Fruit fly (Drosophila melanogaster) whole organism, prepupa: ENCODE measurements around the gene CG10428.

Experiments used
- CG10631 ChIP-seq: fragments of 200-800 bp; sonication (Bioruptor generic); optimal IDR thresholded peaks from 2 replicates; lab custom pipeline; 2016; ENCODE audit warnings: missing biosample characterization, missing genetic modification characterization
- CG10669 ChIP-seq: fragments of 200-800 bp; sonication (Bioruptor generic); optimal IDR thresholded peaks from 3 replicates; lab custom pipeline; 2018; ENCODE audit warnings: missing biosample characterization, mild to moderate bottlenecking, missing genetic modification characterization, moderate library complexity
- CG11294 ChIP-seq: fragments of 200-800 bp; sonication (Bioruptor generic); IDR thresholded peaks from 2 replicates; pipeline ENCODE4 v1.3.6; 2022; ENCODE audit warnings: missing biosample characterization, missing genetic modification characterization
- CG11762 ChIP-seq: fragments of 200-800 bp; sonication (Bioruptor generic); optimal IDR thresholded peaks from 3 replicates; lab custom pipeline; 2016; ENCODE audit warnings: missing biosample characterization, missing genetic modification characterization; ENCODE audit not compliant: insufficient read depth
- CG11902 ChIP-seq: fragments of 200-800 bp; sonication (Bioruptor generic); optimal IDR thresholded peaks from 3 replicates; lab custom pipeline; 2016; ENCODE audit warnings: missing biosample characterization, missing genetic modification characterization
- CG1621 ChIP-seq: fragments of 200-800 bp; sonication (Bioruptor generic); optimal IDR thresholded peaks from 3 replicates; lab custom pipeline; 2018; ENCODE audit warnings: missing biosample characterization, mild to moderate bottlenecking, missing genetic modification characterization
- CG16779 ChIP-seq: fragments of 200-800 bp; sonication (Bioruptor generic); optimal IDR thresholded peaks from 3 replicates; lab custom pipeline; 2017; ENCODE audit warnings: missing biosample characterization, mild to moderate bottlenecking, missing genetic modification characterization
- CG3032 ChIP-seq: fragments of 200-800 bp; optimal IDR thresholded peaks from 2 replicates; lab custom pipeline; 2019; ENCODE audit warnings: missing biosample characterization, mild to moderate bottlenecking, missing genetic modification characterization, moderate library complexity
- CG32006 ChIP-seq: fragments of 200-800 bp; sonication (Bioruptor generic); optimal IDR thresholded peaks from 3 replicates; lab custom pipeline; 2017; ENCODE audit warnings: missing biosample characterization, mild to moderate bottlenecking, missing genetic modification characterization
- CG34406 ChIP-seq: fragments of 200-800 bp; sonication (Bioruptor generic); optimal IDR thresholded peaks from 3 replicates; lab custom pipeline; 2016; ENCODE audit warnings: missing biosample characterization, missing genetic modification characterization
- CG3919 ChIP-seq: fragments of 200-800 bp; sonication (Bioruptor generic); optimal IDR thresholded peaks from 3 replicates; lab custom pipeline; 2016; ENCODE audit warnings: missing biosample characterization, missing genetic modification characterization
- CG4318 ChIP-seq: fragments of 200-800 bp; sonication (Bioruptor generic); optimal IDR thresholded peaks from 3 replicates; lab custom pipeline; 2017; ENCODE audit warnings: missing biosample characterization, mild to moderate bottlenecking, missing genetic modification characterization
- CG6163 ChIP-seq: fragments of 200-800 bp; sonication (Bioruptor generic); IDR thresholded peaks from 3 replicates; pipeline ENCODE4 v1.3.6; 2022; ENCODE audit warnings: missing biosample characterization, missing genetic modification characterization
- CG6276 ChIP-seq: fragments of 200-800 bp; sonication (Bioruptor generic); optimal IDR thresholded peaks from 2 replicates; lab custom pipeline; 2017; ENCODE audit warnings: missing biosample characterization, mild to moderate bottlenecking, missing genetic modification characterization
- CG6792 ChIP-seq: fragments of 200-800 bp; sonication (Bioruptor generic); optimal IDR thresholded peaks from 3 replicates; lab custom pipeline; 2016; ENCODE audit warnings: missing biosample characterization, missing genetic modification characterization
- CG6808 ChIP-seq: fragments of 200-800 bp; sonication (Bioruptor generic); optimal IDR thresholded peaks from 3 replicates; lab custom pipeline; 2017; ENCODE audit warnings: missing biosample characterization, missing genetic modification characterization, mild to moderate bottlenecking, moderate library complexity, missing genetic modification reagents
- CG7368 ChIP-seq: fragments of 200-800 bp; sonication (Bioruptor generic); optimal IDR thresholded peaks from 3 replicates; lab custom pipeline; 2016; ENCODE audit warnings: missing biosample characterization, missing genetic modification characterization
- CG8119 ChIP-seq: fragments of 200-800 bp; sonication (Bioruptor generic); IDR thresholded peaks from 3 replicates; pipeline ENCODE4 v1.3.6; 2022; ENCODE audit warnings: missing biosample characterization, missing genetic modification characterization
- CG8319 ChIP-seq: fragments of 200-800 bp; sonication (Bioruptor generic); optimal IDR thresholded peaks from 3 replicates; lab custom pipeline; 2016; ENCODE audit warnings: missing biosample characterization, missing genetic modification characterization
- CG8632 ChIP-seq: fragments of 200-800 bp; sonication (Bioruptor generic); optimal IDR thresholded peaks from 3 replicates; lab custom pipeline; 2016; ENCODE audit warnings: missing biosample characterization, missing genetic modification characterization
- CG9139 ChIP-seq: fragments of 200-800 bp; sonication (Bioruptor generic); optimal IDR thresholded peaks from 3 replicates; lab custom pipeline; 2017; ENCODE audit warnings: missing biosample characterization, mild to moderate bottlenecking, missing genetic modification characterization
- Eip93F ChIP-seq: fragments of 200-800 bp; sonication (Bioruptor generic); optimal IDR thresholded peaks from 2 replicates; lab custom pipeline; 2016; ENCODE audit warnings: missing biosample characterization, mild to moderate bottlenecking, missing genetic modification characterization
- Ets96B ChIP-seq: fragments of 200-800 bp; optimal IDR thresholded peaks from 2 replicates; lab custom pipeline; 2019; ENCODE audit warnings: missing biosample characterization, mild to moderate bottlenecking, missing genetic modification characterization, moderate library complexity
- Gug ChIP-seq: fragments of 200-800 bp; sonication (Bioruptor generic); IDR thresholded peaks from 2 replicates; pipeline ENCODE4 v1.3.6; 2022; ENCODE audit warnings: missing biosample characterization, missing genetic modification characterization
- Hr39 ChIP-seq: fragments of 200-800 bp; sonication (Bioruptor generic); optimal IDR thresholded peaks from 2 replicates; lab custom pipeline; 2016; ENCODE audit warnings: missing biosample characterization, missing genetic modification characterization
- Hr4 ChIP-seq: fragments of 200-800 bp; sonication (Bioruptor generic); optimal IDR thresholded peaks from 3 replicates; lab custom pipeline; 2016; ENCODE audit warnings: missing biosample characterization, missing genetic modification characterization
- OdsH ChIP-seq: fragments of 200-800 bp; sonication (Bioruptor generic); optimal IDR thresholded peaks from 3 replicates; lab custom pipeline; 2016; ENCODE audit warnings: missing biosample characterization, missing genetic modification characterization
- Smox ChIP-seq: fragments of 200-800 bp; sonication (Bioruptor generic); optimal IDR thresholded peaks from 3 replicates; lab custom pipeline; 2016; ENCODE audit warnings: missing biosample characterization, missing genetic modification characterization
- Sox102F ChIP-seq: fragments of 200-800 bp; sonication (Bioruptor generic); optimal IDR thresholded peaks from 2 replicates; lab custom pipeline; 2016; ENCODE audit warnings: missing biosample characterization, mild to moderate bottlenecking, missing genetic modification characterization
- Sox14 ChIP-seq: fragments of 200-800 bp; sonication (Bioruptor generic); optimal IDR thresholded peaks from 3 replicates; lab custom pipeline; 2016; ENCODE audit warnings: missing biosample characterization, missing genetic modification characterization
- achi ChIP-seq: fragments of 200-800 bp; sonication (Bioruptor generic); optimal IDR thresholded peaks from 3 replicates; lab custom pipeline; 2016; ENCODE audit warnings: missing biosample characterization, missing genetic modification characterization
- cyc ChIP-seq: fragments of 200-800 bp; sonication (Bioruptor generic); optimal IDR thresholded peaks from 3 replicates; lab custom pipeline; 2016; ENCODE audit warnings: missing biosample characterization, missing genetic modification characterization
- dac ChIP-seq: fragments of 200-800 bp; sonication (Bioruptor generic); optimal IDR thresholded peaks from 2 replicates; lab custom pipeline; 2017; ENCODE audit warnings: missing biosample characterization, mild to moderate bottlenecking, missing genetic modification characterization
- dsx ChIP-seq: fragments of 200-800 bp; optimal IDR thresholded peaks from 3 replicates; lab custom pipeline; 2019; ENCODE audit warnings: missing biosample characterization, mild to moderate bottlenecking, missing genetic modification characterization, moderate library complexity; ENCODE audit not compliant: poor library complexity, severe bottlenecking
- esn ChIP-seq: fragments of 200-800 bp; sonication (Bioruptor generic); optimal IDR thresholded peaks from 2 replicates; lab custom pipeline; 2016; ENCODE audit warnings: missing biosample characterization, mild to moderate bottlenecking, missing genetic modification characterization, moderate library complexity
- fd85E ChIP-seq: fragments of 200-800 bp; sonication (Bioruptor generic); optimal IDR thresholded peaks from 3 replicates; lab custom pipeline; 2016; ENCODE audit warnings: missing biosample characterization, missing genetic modification characterization
- lz ChIP-seq: fragments of 200-800 bp; sonication (Bioruptor generic); optimal IDR thresholded peaks from 3 replicates; lab custom pipeline; 2016; ENCODE audit warnings: missing biosample characterization, missing genetic modification characterization
- pdm3 ChIP-seq: fragments of 200-800 bp; sonication (Bioruptor generic); optimal IDR thresholded peaks from 3 replicates; lab custom pipeline; 2016; ENCODE audit warnings: missing biosample characterization, missing genetic modification characterization
- spab ChIP-seq: fragments of 200-800 bp; sonication (Bioruptor generic); optimal IDR thresholded peaks from 2 replicates; lab custom pipeline; 2017; ENCODE audit warnings: missing biosample characterization, mild to moderate bottlenecking, missing genetic modification characterization, missing genetic modification reagents
- ss ChIP-seq, 2 experiments: fragments of 200-800 bp; sonication (Bioruptor generic); optimal IDR thresholded peaks; 2 replicates in 1 of 2; 3 replicates in 1 of 2; lab custom pipeline; 2017 to 2018; ENCODE audit warnings: mild to moderate bottlenecking in 2 of 2, missing biosample characterization in 2 of 2, missing genetic modification characterization in 2 of 2, moderate library complexity in 1 of 2
- svp ChIP-seq: fragments of 200-800 bp; sonication (Bioruptor generic); peaks from one replicate; lab custom pipeline; 2016; ENCODE audit warnings: missing biosample characterization, missing genetic modification characterization
- vri ChIP-seq: fragments of 200-800 bp; sonication (Bioruptor generic); optimal IDR thresholded peaks from 3 replicates; lab custom pipeline; 2016; ENCODE audit warnings: missing biosample characterization, mild to moderate bottlenecking, missing genetic modification characterization

CG10428 gene

dm6 chr2L:18946636-18947514 lies 1.8 kb upstream of the CG10428 start (continued):
- peak; percentile 93 for TF ChIP-seq CG3032 (tag; lab: Kevin White, UChicago)
- TF ChIP-seq CG34406, result peak; percentile 86
- TF ChIP-seq achi (GFP tag; lab: Kevin White, UChicago), result peak; percentile 82
- TF ChIP-seq vri (GFP tag; lab: Kevin White, UChicago), result peak; percentile 47
- TF ChIP-seq CG6808, result peak; percentile 81
- TF ChIP-seq CG8319 (GFP tag; lab: Kevin White, UChicago), result peak; percentile 19
- TF ChIP-seq esn (GFP tag; lab: Kevin White, UChicago), result peak; percentile 86
- peak; percentile 57 for TF ChIP-seq CG11762 (GFP tag; lab: Kevin White, UChicago)
- peak; percentile 1 for TF ChIP-seq Sox14
- peak; percentile 47 for TF ChIP-seq CG1621 (tag; lab: Kevin White, UChicago)
- peak; percentile 61; the same call in 1 of the 3 replicates for TF ChIP-seq CG6163
- TF ChIP-seq Hr39 (GFP tag; lab: Kevin White, UChicago), result no peak
- peak; percentile 52 for TF ChIP-seq Smox (GFP tag; lab: Kevin White, UChicago)
- peak; percentile 88 for TF ChIP-seq dsx (GFP tag; lab: Kevin White, UChicago)
- peak; percentile 68 for TF ChIP-seq lz
- TF ChIP-seq CG10669 (GFP tag; lab: Kevin White, UChicago), result peak; percentile 75
- TF ChIP-seq CG4318 (GFP tag; lab: Kevin White, UChicago), result peak; percentile 43
- TF ChIP-seq CG16779 (tag; lab: Kevin White, UChicago), result peak; percentile 77
- TF ChIP-seq CG7368 (GFP tag; lab: Kevin White, UChicago), result peak; percentile 40
- TF ChIP-seq svp (GFP tag; lab: Kevin White, UChicago), result peak; percentile 54
- peak; percentile 85 for TF ChIP-seq CG9139 (GFP tag; lab: Kevin White, UChicago)
- TF ChIP-seq fd85E (GFP tag; lab: Kevin White, UChicago), result peak; percentile 16
- peak; percentile 91 to 93 for TF ChIP-seq ss (GFP tag; optimal IDR thresholded peaks at IDR 0.05; lab: Kevin White, UChicago)
- TF ChIP-seq spab (GFP tag; lab: Kevin White, UChicago), result peak; percentile 79

- no peak for TF ChIP-seq CG4318 (GFP tag; lab: Kevin White, UChicago)
- peak; percentile 96 for TF ChIP-seq dsx (GFP tag; lab: Kevin White, UChicago)
- no peak for TF ChIP-seq Eip93F (GFP tag; lab: Kevin White, UChicago)
- TF ChIP-seq CG11762 (GFP tag; lab: Kevin White, UChicago), result no peak
- no peak for TF ChIP-seq CG8632 (GFP tag; lab: Kevin White, UChicago)
- TF ChIP-seq Sox102F (GFP tag; lab: Kevin White, UChicago), result no peak
- no peak for TF ChIP-seq vri (GFP tag; lab: Kevin White, UChicago)
- peak; percentile 67 for TF ChIP-seq svp (GFP tag; lab: Kevin White, UChicago)
- no peak for TF ChIP-seq CG9139 (GFP tag; lab: Kevin White, UChicago)
- TF ChIP-seq CG10631 (GFP tag; lab: Kevin White, UChicago), result no peak
These were observed 1.1 kb upstream of the CG10428 start for dm6 chr2L:18947515-18947998.

dm6 chr2L:18948065-18948723 lies 490 bp upstream of the CG10428 start:
- TF ChIP-seq pdm3 (GFP tag; lab: Kevin White, UChicago) (peak; percentile 89), CG3919 (GFP tag; lab: Kevin White, UChicago) (peak; percentile 79), dac (peak; percentile 38), CG11294 (GFP tag; lab: Robert Waterston, UW) (no peak), CG7368 (GFP tag; lab: Kevin White, UChicago) (peak; percentile 64), CG11902 (GFP tag; lab: Kevin White, UChicago) (peak; percentile 43), CG6792 (GFP tag; lab: Kevin White, UChicago) (peak; percentile 85), cyc (GFP tag; lab: Kevin White, UChicago) (peak; percentile 78), vri (GFP tag; lab: Kevin White, UChicago) (peak; percentile 79), CG8119 (GFP tag; lab: Robert Waterston, UW) (peak; percentile 91), CG6276 (GFP tag; lab: Kevin White, UChicago) (peak; percentile 65), Gug (GFP tag; lab: Robert Waterston, UW) (peak; percentile 55), Hr4 (GFP tag; lab: Kevin White, UChicago) (peak; percentile 81), Ets96B (peak; percentile 85), CG9139 (GFP tag; lab: Kevin White, UChicago) (peak; percentile 69), CG6808 (peak; percentile 89), CG32006 (GFP tag; lab: Kevin White, UChicago) (peak; percentile 88), CG3032 (tag; lab: Kevin White, UChicago) (peak; percentile 89), CG11762 (GFP tag; lab: Kevin White, UChicago) (peak; percentile 54), OdsH (GFP tag; lab: Kevin White, UChicago) (peak; percentile 84), lz (peak; percentile 85)
